Worm (Caenorhabditis elegans) whole organism, mixed stage, embryonic: Measurements from ENCODE around the gene mcm-2.

ENCODE experiments used
- M03D4.4 ChIP-seq: sonication (generic microtip); optimal IDR thresholded peaks from 2 replicates; lab custom pipeline; 2017; ENCODE audit warnings: mild to moderate bottlenecking, missing genetic modification characterization, missing compliant biosample characterization
- bed-3 ChIP-seq: fragments of 200-800 bp; sonication (Bioruptor generic); optimal IDR thresholded peaks from 3 replicates; lab custom pipeline; 2018; ENCODE audit warnings: mild to moderate bottlenecking, missing genetic modification characterization, moderate library complexity, missing compliant biosample characterization
- blmp-1 ChIP-seq: fragments of 150-350 bp; optimal IDR thresholded peaks from 2 replicates; lab custom pipeline; 2014; ENCODE audit warnings: missing biosample characterization, missing genetic modification characterization
- ceh-39 ChIP-seq: fragments of 150-350 bp; optimal IDR thresholded peaks from 2 replicates; lab custom pipeline; 2014; ENCODE audit warnings: missing biosample characterization, missing genetic modification characterization
- ceh-43 ChIP-seq: fragments of 200-800 bp; sonication (Bioruptor generic); optimal IDR thresholded peaks from 2 replicates; lab custom pipeline; 2018; ENCODE audit warnings: mild to moderate bottlenecking, missing genetic modification characterization, moderate library complexity, missing compliant biosample characterization
- ceh-83 ChIP-seq: fragments of 200-800 bp; sonication (Bioruptor generic); optimal IDR thresholded peaks from 2 replicates; lab custom pipeline; 2018; ENCODE audit warnings: mild to moderate bottlenecking, missing genetic modification characterization, missing compliant biosample characterization
- ces-1 ChIP-seq: fragments of 150-350 bp; optimal IDR thresholded peaks from 2 replicates; lab custom pipeline; 2014; ENCODE audit warnings: missing biosample characterization, missing genetic modification reagents, missing genetic modification characterization
- cnd-1 ChIP-seq: fragments of 200-800 bp; sonication (Bioruptor generic); optimal IDR thresholded peaks from 2 replicates; lab custom pipeline; 2018; ENCODE audit warnings: mild to moderate bottlenecking, missing genetic modification characterization, missing compliant biosample characterization
- drap-1 ChIP-seq: fragments of 200-800 bp; sonication (Bioruptor generic); optimal IDR thresholded peaks from 3 replicates; lab custom pipeline; 2018; ENCODE audit warnings: mild to moderate bottlenecking, missing genetic modification characterization, missing compliant biosample characterization
- elt-1 ChIP-seq: sonication (generic microtip); optimal IDR thresholded peaks from 2 replicates; lab custom pipeline; 2017; ENCODE audit warnings: missing genetic modification characterization, mild to moderate bottlenecking, missing compliant biosample characterization, antibody characterized with exemption, moderate library complexity, borderline replicate concordance; ENCODE audit not compliant: insufficient read depth
- elt-3 ChIP-seq: fragments of 150-350 bp; optimal IDR thresholded peaks from 2 replicates; lab custom pipeline; 2014; ENCODE audit warnings: missing biosample characterization, missing genetic modification characterization
- flh-1 ChIP-seq: fragments of 200-800 bp; sonication (Bioruptor generic); optimal IDR thresholded peaks from 2 replicates; lab custom pipeline; 2018; ENCODE audit warnings: mild to moderate bottlenecking, missing genetic modification characterization, moderate library complexity, missing compliant biosample characterization
- ham-2 ChIP-seq: fragments of 200-800 bp; sonication (Bioruptor generic); optimal IDR thresholded peaks from 2 replicates; lab custom pipeline; 2018; ENCODE audit warnings: mild to moderate bottlenecking, missing genetic modification characterization, missing compliant biosample characterization
- hlh-1 ChIP-seq: fragments of 150-350 bp; optimal IDR thresholded peaks from 2 replicates; lab custom pipeline; 2014; ENCODE audit warnings: missing biosample characterization, missing genetic modification reagents, missing genetic modification characterization
- lin-13 ChIP-seq: fragments of 150-350 bp; optimal IDR thresholded peaks from 2 replicates; lab custom pipeline; 2014; ENCODE audit warnings: missing biosample characterization, missing genetic modification characterization
- lin-32 ChIP-seq: fragments of 200-800 bp; sonication (Bioruptor generic); optimal IDR thresholded peaks from 2 replicates; lab custom pipeline; 2018; ENCODE audit warnings: mild to moderate bottlenecking, missing genetic modification characterization, missing compliant biosample characterization
- lsy-2 ChIP-seq: fragments of 150-350 bp; optimal IDR thresholded peaks from 2 replicates; lab custom pipeline; 2014; ENCODE audit warnings: missing biosample characterization, missing genetic modification characterization
- mab-5 ChIP-seq: fragments of 150-350 bp; optimal IDR thresholded peaks from 2 replicates; lab custom pipeline; 2014; ENCODE audit warnings: missing biosample characterization, missing genetic modification characterization
- mep-1 ChIP-seq: fragments of 150-350 bp; optimal IDR thresholded peaks from 2 replicates; lab custom pipeline; 2017; ENCODE audit warnings: missing biosample characterization, missing genetic modification reagents, missing genetic modification characterization, inconsistent platforms
- mls-2 ChIP-seq: sonication (generic microtip); optimal IDR thresholded peaks from 2 replicates; lab custom pipeline; 2016; ENCODE audit warnings: mild to moderate bottlenecking, missing genetic modification characterization, moderate library complexity, missing compliant biosample characterization
- nhr-12 ChIP-seq: fragments of 150-350 bp; optimal IDR thresholded peaks from 2 replicates; lab custom pipeline; 2014; ENCODE audit warnings: missing biosample characterization, missing genetic modification characterization
- nhr-2 ChIP-seq: fragments of 150-350 bp; optimal IDR thresholded peaks from 2 replicates; lab custom pipeline; 2014; ENCODE audit warnings: missing biosample characterization, missing genetic modification characterization
- nhr-237 ChIP-seq: fragments of 150-350 bp; optimal IDR thresholded peaks from 2 replicates; lab custom pipeline; 2014; ENCODE audit warnings: missing biosample characterization, missing genetic modification characterization
- nhr-28 ChIP-seq: fragments of 150-350 bp; optimal IDR thresholded peaks from 2 replicates; lab custom pipeline; 2014; ENCODE audit warnings: missing biosample characterization, missing genetic modification characterization
- nhr-76 ChIP-seq: sonication (generic microtip); optimal IDR thresholded peaks from 2 replicates; lab custom pipeline; 2017; ENCODE audit warnings: missing biosample characterization, missing genetic modification characterization
- pha-4 ChIP-seq: fragments of 150-350 bp; optimal IDR thresholded peaks from 2 replicates; lab custom pipeline; 2018; ENCODE audit warnings: missing biosample characterization, missing genetic modification reagents, missing genetic modification characterization
- sem-2 ChIP-seq: fragments of 200-800 bp; sonication (Bioruptor generic); optimal IDR thresholded peaks from 2 replicates; lab custom pipeline; 2018; ENCODE audit warnings: mild to moderate bottlenecking, missing genetic modification characterization, missing compliant biosample characterization
- snpc-4 ChIP-seq: fragments of 150-350 bp; optimal IDR thresholded peaks from 2 replicates; lab custom pipeline; 2014; ENCODE audit warnings: missing biosample characterization, missing genetic modification characterization
- sptf-1 ChIP-seq: sonication (generic microtip); optimal IDR thresholded peaks from 2 replicates; lab custom pipeline; 2017; ENCODE audit warnings: mild to moderate bottlenecking, missing genetic modification characterization, moderate library complexity, missing compliant biosample characterization
- tbx-8 ChIP-seq: fragments of 200-800 bp; sonication (Bioruptor generic); optimal IDR thresholded peaks from 2 replicates; lab custom pipeline; 2018; ENCODE audit warnings: mild to moderate bottlenecking, missing genetic modification characterization, moderate library complexity, missing compliant biosample characterization
- unc-120 ChIP-seq: sonication (generic microtip); optimal IDR thresholded peaks from 2 replicates; lab custom pipeline; 2017; ENCODE audit warnings: missing genetic modification characterization, missing compliant biosample characterization; ENCODE audit not compliant: poor library complexity, severe bottlenecking
- unc-39 ChIP-seq: fragments of 150-350 bp; optimal IDR thresholded peaks from 2 replicates; lab custom pipeline; 2014; ENCODE audit warnings: missing biosample characterization, missing genetic modification characterization
- unc-62 ChIP-seq: fragments of 150-350 bp; optimal IDR thresholded peaks from 2 replicates; lab custom pipeline; 2014; ENCODE audit warnings: missing biosample characterization, missing genetic modification reagents, missing genetic modification characterization
- zip-8 ChIP-seq: fragments of 150-350 bp; optimal IDR thresholded peaks from 2 replicates; lab custom pipeline; 2014; ENCODE audit warnings: missing biosample characterization, missing genetic modification characterization
- ztf-11 ChIP-seq: fragments of 150-350 bp; optimal IDR thresholded peaks from 2 replicates; lab custom pipeline; 2014; ENCODE audit warnings: missing biosample characterization, missing genetic modification characterization

Gene mcm-2

DNA sequence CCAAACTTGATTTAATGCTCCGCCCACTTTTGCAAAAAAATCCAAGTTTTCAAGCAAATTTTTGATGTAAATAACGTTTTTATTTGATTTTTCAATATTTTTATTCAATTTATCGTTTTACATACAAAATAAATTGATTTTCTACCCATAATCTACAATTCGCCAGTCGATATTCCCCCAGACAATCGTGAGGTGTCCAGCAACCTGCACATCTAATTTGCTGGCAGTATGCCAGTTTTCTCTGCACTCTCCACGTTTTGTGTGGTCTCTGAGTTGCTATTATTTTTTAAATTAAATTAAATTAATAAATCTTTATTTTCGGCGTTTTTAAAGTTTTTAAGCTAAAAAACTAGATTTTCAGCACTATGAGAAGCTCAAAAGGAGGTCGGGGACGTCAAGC lies 26.3 kb downstream of the mcm-2 start:
- TF ChIP-seq nhr-2 (tag; lab: Kevin White, UChicago) = peak; percentile 43
- no peak for TF ChIP-seq unc-120 (tag; lab: Kevin White, UChicago)
- TF ChIP-seq blmp-1 (tag; lab: Kevin White, UChicago) = no peak
- TF ChIP-seq tbx-8 = no peak
- peak; percentile 6 for TF ChIP-seq bed-3 (GFP tag; lab: Kevin White, UChicago)
- TF ChIP-seq unc-62 (GFP tag; lab: Kevin White, UChicago) = peak; percentile 31
- peak; percentile 60 for TF ChIP-seq pha-4 (tag; lab: Kevin White, UChicago)
- no peak for TF ChIP-seq flh-1
- peak; percentile 98 for TF ChIP-seq ces-1 (GFP tag; lab: Kevin White, UChicago)
- TF ChIP-seq ceh-43 (GFP tag; lab: Kevin White, UChicago) = peak; percentile 22
- TF ChIP-seq zip-8 = no peak
- TF ChIP-seq mls-2 = no peak
- no peak for TF ChIP-seq nhr-76 (tag; lab: Kevin White, UChicago)
- no peak for TF ChIP-seq ceh-83 (GFP tag; lab: Kevin White, UChicago)
- no peak for TF ChIP-seq mab-5 (tag; lab: Kevin White, UChicago)
- no peak for TF ChIP-seq sem-2 (GFP tag; lab: Kevin White, UChicago)
- no peak for TF ChIP-seq unc-39 (tag; lab: Kevin White, UChicago)
- peak; percentile 67 for TF ChIP-seq mep-1 (tag; lab: Kevin White, UChicago)
- TF ChIP-seq hlh-1 (tag; lab: Kevin White, UChicago) = no peak
- no peak for TF ChIP-seq nhr-28 (tag; lab: Kevin White, UChicago)
- peak; percentile 83 for TF ChIP-seq lin-13 (tag; lab: Kevin White, UChicago)
- TF ChIP-seq M03D4.4 (tag; lab: Kevin White, UChicago) = no peak
- peak; percentile 33 for TF ChIP-seq ham-2 (GFP tag; lab: Kevin White, UChicago)
- TF ChIP-seq elt-3 (tag; lab: Kevin White, UChicago) = no peak
- peak; percentile 55 for TF ChIP-seq sptf-1 (tag; lab: Kevin White, UChicago)
- TF ChIP-seq lin-32 (GFP tag; lab: Kevin White, UChicago) = no peak
- TF ChIP-seq nhr-237 (tag; lab: Kevin White, UChicago) = peak; percentile 68
- TF ChIP-seq snpc-4 (tag; lab: Kevin White, UChicago) = no peak
- no peak for TF ChIP-seq elt-1
- TF ChIP-seq nhr-12 (tag; lab: Kevin White, UChicago) = no peak
- no peak for TF ChIP-seq ztf-11
- no peak for TF ChIP-seq cnd-1
- no peak for TF ChIP-seq ceh-39 (tag; lab: Kevin White, UChicago)
- no peak for TF ChIP-seq drap-1 (GFP tag; lab: Kevin White, UChicago)
- TF ChIP-seq lsy-2 (tag; lab: Kevin White, UChicago) = peak; percentile 80
- TF ChIP-seq, all 35 proteins: peak for 12

DNA sequence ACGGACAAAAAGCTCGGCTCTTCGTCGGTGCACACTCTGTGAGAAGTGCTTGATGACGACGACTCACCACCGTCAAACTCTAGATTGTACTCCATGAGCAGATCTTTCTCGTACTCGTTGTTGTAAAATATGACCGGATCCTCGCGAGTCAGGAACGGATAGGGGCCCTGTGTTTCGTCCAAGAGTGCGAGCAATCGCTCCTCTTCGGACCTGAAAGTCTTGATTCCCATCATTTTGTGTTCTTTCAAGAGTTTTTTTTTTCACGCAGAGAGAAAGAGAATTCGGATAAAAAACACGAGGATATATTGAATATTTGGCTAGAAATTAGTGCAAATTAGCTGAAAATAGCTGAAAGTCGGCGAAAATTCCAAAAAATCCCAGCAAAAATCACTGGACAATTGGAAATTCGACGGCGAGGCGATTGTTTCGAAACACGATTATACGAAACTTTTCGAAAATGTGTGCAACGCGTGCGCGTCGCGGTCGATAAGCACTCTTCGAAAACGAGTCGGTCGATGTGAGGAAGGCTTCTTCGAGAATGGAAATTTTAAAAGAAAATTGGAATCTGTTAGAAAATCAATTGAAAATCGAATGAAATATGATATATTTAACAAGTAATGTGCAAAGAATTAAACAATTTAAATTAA lies 26.9 kb downstream of the mcm-2 start, which contains the start of the genes ash-2 and Y17G7B.20:
Gene ash-2 (plus strand): TSS at position 390 of the 647 bp plus-strand sequence.
Gene Y17G7B.20 (minus strand): TSS at position 396 of the 647 bp plus-strand sequence.
- TF ChIP-seq ztf-11 (peak; percentile 16), mls-2 (no peak), nhr-28 (tag; lab: Kevin White, UChicago) (no peak), tbx-8 (no peak), cnd-1 (no peak), lin-32 (GFP tag; lab: Kevin White, UChicago) (no peak), nhr-76 (tag; lab: Kevin White, UChicago) (no peak), lsy-2 (tag; lab: Kevin White, UChicago) (no peak), flh-1 (no peak), nhr-2 (tag; lab: Kevin White, UChicago) (no peak), hlh-1 (tag; lab: Kevin White, UChicago) (peak; percentile 3), unc-120 (tag; lab: Kevin White, UChicago) (no peak), zip-8 (no peak), ceh-39 (tag; lab: Kevin White, UChicago) (peak; percentile 100), ham-2 (GFP tag; lab: Kevin White, UChicago) (no peak), unc-62 (GFP tag; lab: Kevin White, UChicago) (no peak), bed-3 (GFP tag; lab: Kevin White, UChicago) (no peak), ces-1 (GFP tag; lab: Kevin White, UChicago) (peak; percentile 29), sem-2 (GFP tag; lab: Kevin White, UChicago) (no peak), M03D4.4 (tag; lab: Kevin White, UChicago) (no peak), lin-13 (tag; lab: Kevin White, UChicago) (peak; percentile 33)
